Fruit fly (Drosophila melanogaster) whole organism, embryonic: ENCODE data around the gene bbg.
A peak's percentile ranks its signal among the peaks of the same experiment; 100 is the strongest.

ENCODE experiments used
- CG12104 ChIP-seq: fragments of 200-800 bp; sonication (Bioruptor generic); optimal IDR thresholded peaks from 3 replicates; lab custom pipeline; 2016; ENCODE audit warnings: missing biosample characterization, missing genetic modification characterization
- CG15601 ChIP-seq: fragments of 200-800 bp; sonication (Bioruptor generic); optimal IDR thresholded peaks from 3 replicates; lab custom pipeline; 2019; ENCODE audit warnings: missing biosample characterization, mild to moderate bottlenecking, missing genetic modification characterization, moderate library complexity
- CG17385 ChIP-seq: fragments of 200-800 bp; sonication (Bioruptor generic); optimal IDR thresholded peaks from 3 replicates; lab custom pipeline; 2018; ENCODE audit warnings: missing biosample characterization, mild to moderate bottlenecking, missing genetic modification characterization
- CG17829 ChIP-seq: fragments of 200-800 bp; optimal IDR thresholded peaks from 2 replicates; lab custom pipeline; 2019; ENCODE audit warnings: missing biosample characterization, mild to moderate bottlenecking, missing genetic modification characterization, moderate library complexity
- CG18476 ChIP-seq: fragments of 200-800 bp; sonication (Bioruptor generic); optimal IDR thresholded peaks from 2 replicates; lab custom pipeline; 2016; ENCODE audit warnings: missing biosample characterization, mild to moderate bottlenecking, missing genetic modification characterization
- CG32532 ChIP-seq: fragments of 200-800 bp; sonication (Bioruptor generic); IDR thresholded peaks from 2 replicates; pipeline ENCODE4 v1.3.6; 2022; ENCODE audit warnings: missing biosample characterization, missing genetic modification characterization
- CG32772 ChIP-seq: fragments of 200-800 bp; sonication (Bioruptor generic); IDR thresholded peaks from 2 replicates; pipeline ENCODE4 v1.3.6; 2022; ENCODE audit warnings: missing biosample characterization, missing genetic modification characterization
- CG4617 ChIP-seq: fragments of 200-800 bp; sonication (Bioruptor generic); optimal IDR thresholded peaks from 3 replicates; lab custom pipeline; 2016; ENCODE audit warnings: missing biosample characterization, missing genetic modification characterization, borderline replicate concordance
- CG7963 ChIP-seq: fragments of 200-800 bp; sonication (Bioruptor generic); IDR thresholded peaks from 3 replicates; pipeline ENCODE4 v1.3.6; 2022; ENCODE audit warnings: missing biosample characterization, missing genetic modification characterization; ENCODE audit not compliant: partially characterized antibody
- CG8290 ChIP-seq, 3 experiments: fragments of 200-800 bp; sonication (Bioruptor generic); optimal IDR thresholded peaks; 2 replicates each; lab custom pipeline; 2016 to 2019; ENCODE audit warnings: missing biosample characterization in 3 of 3, missing genetic modification characterization in 3 of 3, mild to moderate bottlenecking in 2 of 3, moderate library complexity in 1 of 3
- CG8478 ChIP-seq: fragments of >200 bp; optimal IDR thresholded peaks from 2 replicates; lab custom pipeline; 2018
- Dfd ChIP-seq, 2 experiments: fragments of >200 bp; optimal IDR thresholded peaks; 2 replicates each; lab custom pipeline; 2017; ENCODE audit warnings: missing biosample characterization in 2 of 2, missing genetic modification characterization in 2 of 2
- Doc2 ChIP-seq: fragments of 200-800 bp; sonication (Bioruptor generic); IDR thresholded peaks from 2 replicates; pipeline ENCODE4 v1.3.6; 2022; ENCODE audit warnings: missing biosample characterization, missing genetic modification characterization
- HLH4C ChIP-seq: fragments of 200-800 bp; sonication (Bioruptor generic); IDR thresholded peaks from 3 replicates; pipeline ENCODE4 v1.3.6; 2022; ENCODE audit warnings: missing biosample characterization, missing genetic modification characterization; ENCODE audit not compliant: partially characterized antibody
- Med ChIP-seq: fragments of 200-800 bp; sonication (Bioruptor generic); peaks from one replicate; lab custom pipeline; 2016; ENCODE audit warnings: missing biosample characterization, missing genetic modification characterization, mild to moderate bottlenecking, inconsistent platforms, moderate library complexity
- Opbp ChIP-seq: fragments of 200-800 bp; sonication (Bioruptor generic); IDR thresholded peaks from 3 replicates; pipeline ENCODE4 v1.3.6; 2022; ENCODE audit warnings: missing biosample characterization, missing genetic modification characterization; ENCODE audit not compliant: partially characterized antibody
- bigmax ChIP-seq: fragments of 200-800 bp; sonication (Bioruptor generic); optimal IDR thresholded peaks from 2 replicates; lab custom pipeline; 2018; ENCODE audit warnings: missing biosample characterization, mild to moderate bottlenecking, missing genetic modification characterization
- cad ChIP-seq: fragments of >200 bp; optimal IDR thresholded peaks from 2 replicates; lab custom pipeline; 2017; ENCODE audit warnings: missing biosample characterization, missing genetic modification characterization
- chinmo ChIP-seq: fragments of 200-800 bp; sonication (Bioruptor generic); IDR thresholded peaks from 4 replicates; pipeline ENCODE4 v1.3.6; 2022; ENCODE audit warnings: missing biosample characterization, missing genetic modification characterization; ENCODE audit not compliant: partially characterized antibody
- ci ChIP-seq: fragments of 200-800 bp; sonication (Bioruptor generic); IDR thresholded peaks from 3 replicates; pipeline ENCODE4 v1.3.6; 2022; ENCODE audit warnings: missing biosample characterization, missing genetic modification characterization
- crol ChIP-seq: fragments of 200-800 bp; sonication (Bioruptor generic); IDR thresholded peaks from 2 replicates; pipeline ENCODE4 v1.3.6; 2022; ENCODE audit warnings: missing biosample characterization, missing genetic modification characterization
- disco-r ChIP-seq: fragments of 200-800 bp; sonication (Bioruptor generic); optimal IDR thresholded peaks from 2 replicates; lab custom pipeline; 2016; ENCODE audit warnings: missing biosample characterization, missing genetic modification characterization
- ftz-f1 ChIP-seq: fragments of 200-800 bp; sonication (Bioruptor generic); optimal IDR thresholded peaks from 2 replicates; lab custom pipeline; 2016; ENCODE audit warnings: missing biosample characterization, missing genetic modification characterization
- grn ChIP-seq: fragments of 200-800 bp; sonication (Bioruptor generic); optimal IDR thresholded peaks from 3 replicates; lab custom pipeline; 2017; ENCODE audit warnings: missing biosample characterization, missing genetic modification characterization
- hkb ChIP-seq, 2 experiments: fragments of 200-800 bp in 1 of 2; fragments of >200 bp in 1 of 2; sonication (Bioruptor generic) in 1 of 2; IDR thresholded peaks in 1 of 2; optimal IDR thresholded peaks in 1 of 2; 2 replicates each; pipeline versions ENCODE4 v1.3.6 to Lab custom; 2017 to 2022; ENCODE audit warnings: missing biosample characterization in 1 of 2, missing genetic modification characterization in 1 of 2
- odd ChIP-seq: fragments of 200-800 bp; sonication (Bioruptor generic); optimal IDR thresholded peaks from 2 replicates; lab custom pipeline; 2017; ENCODE audit warnings: missing biosample characterization, mild to moderate bottlenecking, missing genetic modification characterization
- otp ChIP-seq: fragments of 200-800 bp; sonication (Bioruptor generic); IDR thresholded peaks from 3 replicates; pipeline ENCODE4, ENCODE4 v1.3.6; 2022; ENCODE audit warnings: missing biosample characterization, missing genetic modification characterization
- pho ChIP-seq: fragments of 200-800 bp; sonication (Bioruptor generic); optimal IDR thresholded peaks from 2 replicates; lab custom pipeline; 2016; ENCODE audit warnings: missing biosample characterization, missing genetic modification characterization
- sima ChIP-seq: fragments of 200-800 bp; sonication (Bioruptor generic); optimal IDR thresholded peaks from 2 replicates; lab custom pipeline; 2016; ENCODE audit warnings: missing biosample characterization, missing genetic modification characterization
- sqz ChIP-seq: fragments of 200-800 bp; sonication (Bioruptor generic); optimal IDR thresholded peaks from 3 replicates; lab custom pipeline; 2018; ENCODE audit warnings: missing biosample characterization, mild to moderate bottlenecking, missing genetic modification characterization
- ssp ChIP-seq: fragments of 200-800 bp; sonication (Bioruptor generic); IDR thresholded peaks from 2 replicates; pipeline ENCODE4 v1.3.6; 2022; ENCODE audit warnings: missing biosample characterization, missing genetic modification characterization
- tll ChIP-seq, 2 experiments: fragments of 200-800 bp in 1 of 2; fragments of >200 bp in 1 of 2; sonication (Bioruptor generic) in 1 of 2; optimal IDR thresholded peaks; 2 replicates each; lab custom pipeline; 2017 to 2019; ENCODE audit warnings: missing biosample characterization in 2 of 2, missing genetic modification characterization in 2 of 2, mild to moderate bottlenecking in 1 of 2, moderate library complexity in 1 of 2
- twi ChIP-seq: fragments of 200-800 bp; optimal IDR thresholded peaks from 2 replicates; lab custom pipeline; 2019; ENCODE audit warnings: missing biosample characterization, mild to moderate bottlenecking, missing genetic modification characterization, moderate library complexity
- usp ChIP-seq: fragments of >200 bp; optimal IDR thresholded peaks from 2 replicates; lab custom pipeline; 2017; ENCODE audit warnings: missing biosample characterization, missing genetic modification characterization
- zen ChIP-seq: fragments of 200-800 bp; sonication (Bioruptor generic); optimal IDR thresholded peaks from 3 replicates; lab custom pipeline; 2018; ENCODE audit warnings: missing biosample characterization, mild to moderate bottlenecking, missing genetic modification characterization, moderate library complexity

Gene bbg

dm6 chr3L:14456898-14457297 is 79.2 kb downstream of the bbg start (continued):
- no peak for TF ChIP-seq Doc2 (GFP tag; lab: Robert Waterston, UW)
- no peak for TF ChIP-seq usp (GFP tag; lab: Kevin White, UChicago)
- TF ChIP-seq chinmo (GFP tag; lab: Robert Waterston, UW) = peak; percentile 54; the same call in 1 of the 4 replicates
- peak; percentile 25 for TF ChIP-seq Med
- no peak for TF ChIP-seq HLH4C
- 0 out of 2 replicates have a peak, but pooled peaks have one; percentile 10 for TF ChIP-seq CG32532 (GFP tag; lab: Robert Waterston, UW)
- TF ChIP-seq ftz-f1 (GFP tag; lab: Kevin White, UChicago) = peak; percentile 15
- no peak for TF ChIP-seq CG4617 (GFP tag; lab: Kevin White, UChicago)
- TF ChIP-seq grn (GFP tag; lab: Kevin White, UChicago) = peak; percentile 56
- TF ChIP-seq CG8290 (GFP tag; optimal IDR thresholded peaks at IDR 0.05; lab: Kevin White, UChicago) = no peak
- TF ChIP-seq CG8290 (tag; optimal IDR thresholded peaks at IDR 0.05; lab: Kevin White, UChicago) = peak in 1 of 2 experiments; percentile 10

- peak; percentile 64 for TF ChIP-seq CG15601 (tag; lab: Kevin White, UChicago)
- TF ChIP-seq sima (GFP tag; lab: Kevin White, UChicago) = no peak
- TF ChIP-seq CG18476 (GFP tag; lab: Kevin White, UChicago) = peak; percentile 69
- TF ChIP-seq hkb (optimal IDR thresholded peaks at IDR 0.05; lab: Kevin White, UChicago) = peak; percentile 42
- TF ChIP-seq hkb (GFP tag; IDR thresholded peaks at IDR 0.05; lab: Robert Waterston, UW) = no peak
- TF ChIP-seq sqz = peak; percentile 58
- TF ChIP-seq disco-r (GFP tag; lab: Kevin White, UChicago) = no peak
- TF ChIP-seq CG7963 (GFP tag; lab: Robert Waterston, UW) = no peak
- 0 out of 2 replicates have a peak, but pooled peaks have one; percentile 26 for TF ChIP-seq crol (GFP tag; lab: Robert Waterston, UW)
- peak; percentile 44; the same call in 1 of the 2 replicates for TF ChIP-seq CG32772 (GFP tag; lab: Robert Waterston, UW)
These were observed 80.0 kb downstream of the bbg start for dm6 chr3L:14455968-14456678.

dm6 chr3L:14454716-14455115 is 81.4 kb downstream of the bbg start:
- TF ChIP-seq CG17385 (GFP tag; lab: Kevin White, UChicago) (no peak), cad (GFP tag; lab: Kevin White, UChicago) (peak; percentile 54), otp (GFP tag; lab: Robert Waterston, UW) (no peak), tll (GFP tag; optimal IDR thresholded peaks at IDR 0.05; lab: Kevin White, UChicago) (peak in 1 of 2 experiments; percentile 91), zen (peak; percentile 50), odd (GFP tag; lab: Kevin White, UChicago) (no peak), bigmax (no peak), CG17829 (tag; lab: Kevin White, UChicago) (no peak), ci (GFP tag; lab: Robert Waterston, UW) (no peak), Opbp (GFP tag; lab: Robert Waterston, UW) (no peak), pho (no peak), Dfd (GFP tag; optimal IDR thresholded peaks at IDR 0.05; lab: Kevin White, UChicago) (no peak), twi (tag; lab: Kevin White, UChicago) (peak; percentile 92), CG12104 (no peak), ssp (GFP tag; lab: Robert Waterston, UW) (no peak), CG8478 (lab: Kevin White, UChicago) (no peak)
- TF ChIP-seq, all 482 proteins: peak for 4
